Worm (Caenorhabditis elegans): Measurements from ENCODE around the gene srx-13.

ce11 chrIV:1123357-1123756 is 4.9 kb upstream of the srx-13 start:
- no peak for TF ChIP-seq pha-2 (tag; optimal IDR thresholded peaks at IDR 0.05)
- TF ChIP-seq nfya-1 (tag; optimal IDR thresholded peaks at IDR 0.05) = no peak
- TF ChIP-seq rnt-1 (tag; optimal IDR thresholded peaks at IDR 0.05) = no peak

Data from whole organism, late embryonic.